Worm (Caenorhabditis elegans): ENCODE measurements around the gene nhr-65.

nhr-65 gene

DNA sequence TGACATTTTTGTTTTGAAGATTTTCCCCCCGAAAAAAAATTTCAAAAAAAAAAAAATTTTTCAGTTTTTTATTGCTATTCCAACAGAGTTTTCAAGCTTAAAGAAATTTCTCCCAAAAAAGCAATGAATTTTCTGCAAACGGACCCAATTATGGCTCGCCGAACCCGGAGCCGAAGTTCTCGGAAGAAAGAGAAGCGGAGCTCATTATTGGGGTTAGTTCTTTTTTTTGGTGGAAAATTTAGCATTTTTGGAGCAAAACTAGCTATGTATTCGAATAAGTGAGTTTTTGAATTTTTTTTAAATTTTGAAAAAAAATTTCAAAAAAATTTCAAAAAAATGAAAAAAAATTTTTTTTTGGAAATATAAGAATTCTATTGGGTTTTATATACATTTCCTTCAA, 19.5 kb upstream of the nhr-65 start, which contains the start of gene ncs-5:
ncs-5 (plus strand) TSS at position 124 of the 400 bp plus-strand sequence.
- no peak for TF ChIP-seq hmbx-1 (tag; optimal IDR thresholded peaks at IDR 0.05)
- no peak for TF ChIP-seq B0310.2 (tag; optimal IDR thresholded peaks at IDR 0.05)
- TF ChIP-seq aly-1 (tag; optimal IDR thresholded peaks at IDR 0.05) = no peak
- no peak for TF ChIP-seq ets-7 (tag; optimal IDR thresholded peaks at IDR 0.05)
- no peak for TF ChIP-seq tbx-37 (GFP tag; conservative IDR thresholded peaks at IDR 0.05)
- no peak for TF ChIP-seq ama-1 (optimal IDR thresholded peaks at IDR 0.05)
- TF ChIP-seq hnd-1 (tag; optimal IDR thresholded peaks at IDR 0.05) = no peak
- no peak for TF ChIP-seq tbx-11 (GFP tag; IDR thresholded peaks at IDR 0.05)
- TF ChIP-seq F13C5.2 (tag; optimal IDR thresholded peaks at IDR 0.05) = no peak
- TF ChIP-seq hmg-4 (GFP tag; optimal IDR thresholded peaks at IDR 0.05) = no peak
- no peak for TF ChIP-seq flt-1 (GFP tag; IDR thresholded peaks at IDR 0.05)
- no peak for TF ChIP-seq pes-1 (GFP tag; IDR thresholded peaks at IDR 0.05)
- TF ChIP-seq ceh-36 (tag; optimal IDR thresholded peaks at IDR 0.05) = no peak
- TF ChIP-seq ceh-13 (GFP tag; optimal IDR thresholded peaks at IDR 0.05) = no peak
- TF ChIP-seq scrt-1 (GFP tag; IDR thresholded peaks at IDR 0.05) = no peak
- no peak for TF ChIP-seq tra-4 (tag; optimal IDR thresholded peaks at IDR 0.05)

DNA sequence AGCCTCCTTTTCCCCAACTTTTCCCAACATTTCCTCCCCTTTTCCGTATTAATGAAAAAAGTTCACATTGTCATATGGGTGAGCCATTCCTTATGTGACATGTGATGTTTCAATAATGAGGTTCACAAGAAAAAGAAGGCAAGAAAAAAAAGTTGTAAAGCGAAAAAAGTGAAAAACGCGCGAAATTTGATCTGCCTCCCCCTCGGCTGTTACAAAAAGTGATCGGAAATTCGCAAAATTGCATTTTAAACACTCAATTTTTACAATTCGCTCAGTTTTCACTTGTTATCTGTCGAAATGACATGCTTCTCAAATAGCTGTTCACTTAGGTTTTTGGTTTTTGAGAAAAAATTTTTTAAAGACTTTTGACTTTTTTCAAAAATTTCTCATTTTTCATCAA, 17.5 kb upstream of the nhr-65 start:
- TF ChIP-seq pes-1 (GFP tag; IDR thresholded peaks at IDR 0.05) = no peak
- no peak for TF ChIP-seq tbx-37 (GFP tag; conservative IDR thresholded peaks at IDR 0.05)
- no peak for TF ChIP-seq ama-1 (optimal IDR thresholded peaks at IDR 0.05)
- TF ChIP-seq aly-1 (tag; optimal IDR thresholded peaks at IDR 0.05) = no peak
- no peak for TF ChIP-seq hmbx-1 (tag; optimal IDR thresholded peaks at IDR 0.05)
- TF ChIP-seq ceh-13 (GFP tag; optimal IDR thresholded peaks at IDR 0.05) = no peak
- no peak for TF ChIP-seq hnd-1 (tag; optimal IDR thresholded peaks at IDR 0.05)
- no peak for TF ChIP-seq scrt-1 (GFP tag; IDR thresholded peaks at IDR 0.05)
- no peak for TF ChIP-seq F13C5.2 (tag; optimal IDR thresholded peaks at IDR 0.05)
- no peak for TF ChIP-seq flt-1 (GFP tag; IDR thresholded peaks at IDR 0.05)
- no peak for TF ChIP-seq ceh-36 (tag; optimal IDR thresholded peaks at IDR 0.05)
- no peak for TF ChIP-seq tbx-11 (GFP tag; IDR thresholded peaks at IDR 0.05)
- no peak for TF ChIP-seq hmg-4 (GFP tag; optimal IDR thresholded peaks at IDR 0.05)
- TF ChIP-seq sea-1 (GFP tag; conservative IDR thresholded peaks at IDR 0.05) = no peak
- no peak for TF ChIP-seq ets-7 (tag; optimal IDR thresholded peaks at IDR 0.05)
- no peak for TF ChIP-seq B0310.2 (tag; optimal IDR thresholded peaks at IDR 0.05)
- TF ChIP-seq tra-4 (tag; optimal IDR thresholded peaks at IDR 0.05) = no peak

DNA sequence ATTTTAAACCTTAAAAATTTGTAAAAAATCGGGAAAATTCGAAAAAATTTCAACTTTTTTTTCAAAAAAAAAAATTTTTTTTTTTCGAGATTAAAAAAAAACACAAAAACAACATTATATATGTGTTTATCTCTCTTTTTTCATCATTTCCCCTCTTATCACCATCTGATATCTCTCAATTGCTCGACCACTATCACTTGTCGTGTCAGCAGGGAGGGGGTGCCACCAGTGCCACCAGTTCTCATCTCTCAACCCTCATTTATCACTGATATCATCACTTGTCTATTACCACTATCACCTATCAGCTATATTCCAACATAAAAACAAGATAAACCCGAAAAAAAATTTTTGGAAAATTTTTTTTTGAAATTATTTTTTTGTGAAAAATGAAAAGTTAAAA, 12.7 kb upstream of the nhr-65 start:
- TF ChIP-seq hmg-4 (GFP tag; optimal IDR thresholded peaks at IDR 0.05) = no peak
- no peak for TF ChIP-seq hnd-1 (tag; optimal IDR thresholded peaks at IDR 0.05)
- no peak for TF ChIP-seq flt-1 (GFP tag; IDR thresholded peaks at IDR 0.05)
- TF ChIP-seq tbx-11 (GFP tag; IDR thresholded peaks at IDR 0.05) = no peak
- TF ChIP-seq hmbx-1 (tag; optimal IDR thresholded peaks at IDR 0.05) = no peak
- TF ChIP-seq ets-7 (tag; optimal IDR thresholded peaks at IDR 0.05) = no peak
- TF ChIP-seq ama-1 (optimal IDR thresholded peaks at IDR 0.05) = no peak
- TF ChIP-seq tra-4 (tag; optimal IDR thresholded peaks at IDR 0.05) = no peak
- TF ChIP-seq sea-1 (GFP tag; conservative IDR thresholded peaks at IDR 0.05) = no peak
- TF ChIP-seq pes-1 (GFP tag; IDR thresholded peaks at IDR 0.05) = no peak
- TF ChIP-seq ceh-13 (GFP tag; optimal IDR thresholded peaks at IDR 0.05) = no peak
- TF ChIP-seq F13C5.2 (tag; optimal IDR thresholded peaks at IDR 0.05) = no peak
- no peak for TF ChIP-seq B0310.2 (tag; optimal IDR thresholded peaks at IDR 0.05)
- no peak for TF ChIP-seq aly-1 (tag; optimal IDR thresholded peaks at IDR 0.05)
- no peak for TF ChIP-seq tbx-37 (GFP tag; conservative IDR thresholded peaks at IDR 0.05)
- TF ChIP-seq ceh-36 (tag; optimal IDR thresholded peaks at IDR 0.05) = no peak
- TF ChIP-seq scrt-1 (GFP tag; IDR thresholded peaks at IDR 0.05) = no peak

DNA sequence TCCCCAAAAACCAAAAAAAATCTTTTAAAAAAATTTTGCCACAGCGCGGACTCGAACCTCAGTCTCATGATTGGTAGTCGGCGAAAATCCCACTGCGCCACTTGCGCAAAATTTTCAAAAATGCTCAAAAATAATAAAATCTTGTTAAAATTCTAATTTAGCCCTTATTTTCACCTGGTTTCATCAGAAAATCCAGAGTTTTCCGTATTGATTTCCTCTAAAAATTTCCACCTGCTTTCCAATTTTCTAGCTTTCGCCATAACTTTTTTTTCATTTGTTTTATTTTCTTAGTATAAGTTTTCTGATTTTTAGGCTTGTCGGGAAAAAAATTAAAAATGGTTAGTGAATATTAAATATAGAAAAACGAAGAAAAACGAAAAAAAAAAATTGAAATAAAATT, 11.7 kb upstream of the nhr-65 start:
- no peak for TF ChIP-seq tra-4 (tag; optimal IDR thresholded peaks at IDR 0.05)

DNA sequence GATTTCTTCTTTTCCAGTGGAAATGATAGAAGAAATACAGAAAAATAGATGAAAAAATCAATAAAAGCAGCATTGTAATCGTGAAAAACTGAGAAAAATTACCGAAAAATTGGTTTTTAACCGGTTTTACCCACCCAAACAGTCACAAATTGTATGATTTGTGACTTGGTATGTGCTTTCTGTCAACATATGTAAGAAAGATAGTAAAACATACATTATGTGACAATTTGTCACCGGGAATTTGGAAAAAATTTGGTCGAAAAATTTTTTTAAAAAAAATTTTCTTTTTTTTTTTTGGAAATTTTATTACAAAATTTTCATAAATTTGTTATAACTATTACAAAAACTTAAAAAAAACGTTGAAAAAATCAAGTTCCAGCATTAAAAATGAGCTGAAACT, 2.0 kb upstream of the nhr-65 start, which contains the start of gene cyp-33D3:
cyp-33D3 (minus strand) TSS at position 101 of the 400 bp plus-strand sequence.
- TF ChIP-seq sea-1 (GFP tag; conservative IDR thresholded peaks at IDR 0.05) (no peak), aly-1 (tag; optimal IDR thresholded peaks at IDR 0.05) (no peak)

DNA sequence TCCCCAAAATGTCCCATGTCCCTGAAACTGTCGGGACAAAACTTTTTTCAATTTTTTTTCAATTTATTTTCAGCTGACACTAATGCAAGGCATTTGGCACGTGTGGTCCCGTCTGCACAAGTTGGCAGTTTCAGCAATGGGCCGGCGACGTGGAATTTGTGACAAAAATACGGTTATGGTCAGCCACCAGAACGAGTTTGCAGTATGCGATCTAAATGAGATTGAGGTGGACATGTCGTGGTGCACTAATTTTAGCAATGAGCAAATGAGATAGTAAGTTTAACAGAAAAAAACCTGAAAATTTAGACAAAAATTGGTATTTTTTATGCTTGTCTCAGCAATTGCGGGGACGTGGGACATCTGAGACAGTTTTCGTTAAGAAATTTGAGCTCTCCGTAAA, 3.4 kb downstream of the nhr-65 start:
- no peak for TF ChIP-seq scrt-1 (GFP tag; IDR thresholded peaks at IDR 0.05)
- no peak for TF ChIP-seq tbx-11 (GFP tag; IDR thresholded peaks at IDR 0.05)

DNA sequence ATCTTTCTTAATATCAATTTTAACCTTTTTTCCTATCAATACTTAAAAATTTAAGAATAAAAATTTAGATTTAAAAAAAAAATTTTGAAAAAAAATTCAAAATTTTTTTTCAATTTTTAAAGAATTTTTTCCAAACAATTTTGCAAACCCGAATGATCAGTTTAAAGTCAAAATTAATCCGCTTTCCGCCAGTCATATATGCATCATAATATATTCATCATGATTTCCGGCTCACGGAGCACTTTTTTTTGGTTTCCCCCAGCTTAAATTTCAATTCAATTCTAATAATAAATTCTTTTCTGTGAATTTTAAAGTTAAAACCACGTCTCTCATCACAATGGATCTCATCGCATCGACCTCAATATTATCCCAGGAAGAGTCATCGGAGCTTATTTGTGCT, 7.4 kb downstream of the nhr-65 start, which contains the start of gene nhr-230:
nhr-230 (plus strand) TSS at position 301 of the 400 bp plus-strand sequence.
- no peak for TF ChIP-seq tbx-11 (GFP tag; IDR thresholded peaks at IDR 0.05)
- no peak for TF ChIP-seq sea-1 (GFP tag; conservative IDR thresholded peaks at IDR 0.05)
- no peak for TF ChIP-seq tra-4 (tag; optimal IDR thresholded peaks at IDR 0.05)
- no peak for TF ChIP-seq B0310.2 (tag; optimal IDR thresholded peaks at IDR 0.05)
- TF ChIP-seq ets-7 (tag; optimal IDR thresholded peaks at IDR 0.05) = no peak
- no peak for TF ChIP-seq ceh-36 (tag; optimal IDR thresholded peaks at IDR 0.05)
- no peak for TF ChIP-seq hnd-1 (tag; optimal IDR thresholded peaks at IDR 0.05)
- no peak for TF ChIP-seq ceh-13 (GFP tag; optimal IDR thresholded peaks at IDR 0.05)
- TF ChIP-seq hmbx-1 (tag; optimal IDR thresholded peaks at IDR 0.05) = no peak

DNA sequence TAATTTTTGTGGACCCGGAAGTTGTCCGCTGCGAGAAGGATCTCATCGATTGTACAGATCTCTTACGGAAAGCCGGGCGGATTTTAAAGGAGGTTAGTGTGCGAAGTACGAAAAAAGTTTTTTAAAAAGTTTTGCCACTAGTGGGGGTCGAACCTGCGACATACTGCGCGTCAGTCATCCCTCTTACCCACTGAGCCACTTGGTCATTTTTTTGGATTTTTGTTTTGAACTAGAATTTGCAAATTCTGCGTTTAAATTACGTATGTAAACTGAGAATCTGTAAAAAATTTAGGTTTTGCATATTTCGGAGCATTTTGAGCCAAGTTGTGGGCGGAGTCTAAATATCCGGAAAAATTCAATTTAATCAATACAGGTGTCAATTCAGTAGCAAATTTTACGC, 9.5 kb downstream of the nhr-65 start:
- TF ChIP-seq tra-4 (tag; optimal IDR thresholded peaks at IDR 0.05) (no peak), pes-1 (GFP tag; IDR thresholded peaks at IDR 0.05) (no peak), sea-1 (GFP tag; conservative IDR thresholded peaks at IDR 0.05) (no peak), B0310.2 (tag; optimal IDR thresholded peaks at IDR 0.05) (no peak), hnd-1 (tag; optimal IDR thresholded peaks at IDR 0.05) (no peak), F13C5.2 (tag; optimal IDR thresholded peaks at IDR 0.05) (no peak), aly-1 (tag; optimal IDR thresholded peaks at IDR 0.05) (no peak), tbx-37 (GFP tag; conservative IDR thresholded peaks at IDR 0.05) (no peak), ets-7 (tag; optimal IDR thresholded peaks at IDR 0.05) (no peak), hmg-4 (GFP tag; optimal IDR thresholded peaks at IDR 0.05) (no peak), hmbx-1 (tag; optimal IDR thresholded peaks at IDR 0.05) (no peak), ama-1 (optimal IDR thresholded peaks at IDR 0.05) (no peak), ceh-36 (tag; optimal IDR thresholded peaks at IDR 0.05) (no peak), flt-1 (GFP tag; IDR thresholded peaks at IDR 0.05) (no peak), ceh-13 (GFP tag; optimal IDR thresholded peaks at IDR 0.05) (no peak)
